Fruit fly (Drosophila melanogaster) whole organism, wandering third instar larva: Measurements from ENCODE around the gene CG14969.

Source experiments
- Abd-B ChIP-seq: fragments of >200 bp; optimal IDR thresholded peaks from 2 replicates; lab custom pipeline; 2017; ENCODE audit warnings: missing biosample characterization, missing genetic modification characterization
- CG9705 ChIP-seq: fragments of 200-800 bp; sonication (Bioruptor generic); optimal IDR thresholded peaks from 2 replicates; lab custom pipeline; 2018; ENCODE audit warnings: missing biosample characterization, mild to moderate bottlenecking, missing genetic modification characterization
- Dfd ChIP-seq: fragments of >200 bp; optimal IDR thresholded peaks from 2 replicates; lab custom pipeline; 2017; ENCODE audit warnings: missing biosample characterization, missing genetic modification characterization
- Hnf4 ChIP-seq: fragments of 200-800 bp; sonication (Bioruptor generic); optimal IDR thresholded peaks from 2 replicates; lab custom pipeline; 2016; ENCODE audit warnings: missing biosample characterization, mild to moderate bottlenecking, missing genetic modification characterization
- Hr78 ChIP-seq: fragments of >200 bp; optimal IDR thresholded peaks from 2 replicates; lab custom pipeline; 2017; ENCODE audit warnings: missing biosample characterization, missing genetic modification characterization
- OdsH ChIP-seq: fragments of 200-800 bp; sonication (Bioruptor generic); optimal IDR thresholded peaks from 2 replicates; lab custom pipeline; 2016; ENCODE audit warnings: missing biosample characterization, mild to moderate bottlenecking, missing genetic modification characterization
- Rel ChIP-seq, 2 experiments: fragments of 200-800 bp; sonication (Bioruptor generic) in 1 of 2; optimal IDR thresholded peaks; 2 replicates in 1 of 2; 3 replicates in 1 of 2; lab custom pipeline; 2016 to 2019; ENCODE audit warnings: mild to moderate bottlenecking in 2 of 2, missing biosample characterization in 2 of 2, missing genetic modification characterization in 2 of 2, moderate library complexity in 1 of 2
- dmrt93B ChIP-seq: fragments of 200-800 bp; sonication (Bioruptor generic); optimal IDR thresholded peaks from 2 replicates; lab custom pipeline; 2018; ENCODE audit warnings: missing biosample characterization, mild to moderate bottlenecking, missing genetic modification characterization
- foxo ChIP-seq, 2 experiments: fragments of 200-800 bp; sonication (Bioruptor generic); optimal IDR thresholded peaks; 2 replicates in 1 of 2; 3 replicates in 1 of 2; lab custom pipeline; 2016 to 2017; ENCODE audit warnings: missing biosample characterization in 2 of 2, missing genetic modification characterization in 2 of 2
- fru ChIP-seq: fragments of 200-800 bp; sonication (Bioruptor generic); optimal IDR thresholded peaks from 3 replicates; lab custom pipeline; 2016; ENCODE audit warnings: missing biosample characterization, mild to moderate bottlenecking, missing genetic modification characterization
- lola ChIP-seq: fragments of >200 bp; optimal IDR thresholded peaks from 2 replicates; lab custom pipeline; 2017; ENCODE audit warnings: missing biosample characterization, missing genetic modification characterization
- pan ChIP-seq: fragments of >200 bp; optimal IDR thresholded peaks from 2 replicates; lab custom pipeline; 2017
- usp ChIP-seq: fragments of >200 bp; optimal IDR thresholded peaks from 2 replicates; lab custom pipeline; 2017; ENCODE audit warnings: missing biosample characterization, missing genetic modification characterization
- woc ChIP-seq: sonication (Bioruptor generic); optimal IDR thresholded peaks from 2 replicates; lab custom pipeline; 2016; ENCODE audit warnings: missing biosample characterization, mild to moderate bottlenecking, missing genetic modification characterization

- TF ChIP-seq lola (GFP tag; lab: Kevin White, UChicago), result no peak
- TF ChIP-seq woc (GFP tag; lab: Kevin White, UChicago), result no peak
- TF ChIP-seq foxo (GFP tag; optimal IDR thresholded peaks at IDR 0.05; lab: Kevin White, UChicago), result peak in 1 of 2 experiments; percentile 5
- no peak for TF ChIP-seq OdsH
- TF ChIP-seq usp (GFP tag; lab: Kevin White, UChicago), result no peak
- TF ChIP-seq Rel (GFP tag; optimal IDR thresholded peaks at IDR 0.05; lab: Kevin White, UChicago), result no peak
- peak; percentile 87 for TF ChIP-seq Rel (tag; optimal IDR thresholded peaks at IDR 0.05; lab: Kevin White, UChicago)
- no peak for TF ChIP-seq CG9705 (GFP tag; lab: Kevin White, UChicago)
- no peak for TF ChIP-seq Abd-B (GFP tag; lab: Kevin White, UChicago)
- TF ChIP-seq fru (GFP tag; lab: Kevin White, UChicago), result no peak
- no peak for TF ChIP-seq dmrt93B (GFP tag; lab: Kevin White, UChicago)
- no peak for TF ChIP-seq Dfd
- TF ChIP-seq Hr78 (GFP tag; lab: Kevin White, UChicago), result no peak
- no peak for TF ChIP-seq Hnf4
- no peak for TF ChIP-seq pan (lab: Kevin White, UChicago)
These were observed 14.6 kb downstream of the CG14969 start for dm6 chr3L:3319992-3320732.
